Worm (Caenorhabditis elegans) whole organism, L2 larva: ENCODE data around the gene F41C3.8.

Source experiments
- ama-1 ChIP-seq: fragments of 150-350 bp; optimal IDR thresholded peaks from 2 replicates; lab custom pipeline; 2018; ENCODE audit warnings: inconsistent platforms
- lin-39 ChIP-seq: fragments of 150-350 bp; optimal IDR thresholded peaks from 2 replicates; lab custom pipeline; 2014; ENCODE audit warnings: missing biosample characterization, missing genetic modification reagents, missing genetic modification characterization
- nhr-11 ChIP-seq: fragments of 150-350 bp; optimal IDR thresholded peaks from 2 replicates; lab custom pipeline; 2014; ENCODE audit warnings: missing biosample characterization, missing genetic modification characterization
- unc-62 ChIP-seq: fragments of 150-350 bp; optimal IDR thresholded peaks from 2 replicates; lab custom pipeline; 2014; ENCODE audit warnings: missing biosample characterization, missing genetic modification reagents, missing genetic modification characterization

- TF ChIP-seq nhr-11 (tag; lab: Kevin White, UChicago) = no peak
- no peak for TF ChIP-seq lin-39 (tag; lab: Kevin White, UChicago)
- no peak for TF ChIP-seq ama-1 (lab: Kevin White, UChicago)
- TF ChIP-seq unc-62 (GFP tag; lab: Kevin White, UChicago) = no peak
Observed at ce11 chrII:4726750-4727384, 11.0 kb downstream of the F41C3.8 start.
